Worm (Caenorhabditis elegans): Measurements from ENCODE around the gene W06D11.3.

Gene W06D11.3

DNA sequence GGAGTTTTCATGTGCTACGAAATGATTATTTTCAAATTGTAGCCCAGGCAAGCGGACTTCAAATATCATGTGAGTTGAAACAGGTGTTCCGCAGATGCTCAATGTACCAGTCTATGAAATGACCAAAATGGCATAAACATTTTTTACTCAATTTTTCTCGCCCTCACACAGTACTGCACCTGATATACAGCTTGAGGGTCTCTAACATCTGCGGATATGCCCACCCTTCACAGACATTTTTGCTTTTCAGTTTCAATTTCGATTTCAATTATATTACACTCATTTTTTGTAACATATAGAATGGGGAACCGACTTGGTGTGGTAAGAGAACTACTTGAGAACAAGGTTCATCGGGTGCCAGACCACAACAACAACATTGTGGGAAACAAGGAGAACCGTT, 48.2 kb downstream of the W06D11.3 start, which contains the start of gene F42F12.11:
TSS of gene F42F12.11 (plus strand) at position 301 of the 400 bp plus-strand sequence.
- TF ChIP-seq odd-2 (tag; optimal IDR thresholded peaks at IDR 0.05): no peak
- no peak for TF ChIP-seq pha-4 (tag; optimal IDR thresholded peaks at IDR 0.05)
- no peak for TF ChIP-seq sox-2 (GFP tag; IDR thresholded peaks at IDR 0.05)
- TF ChIP-seq dmd-4 (tag; optimal IDR thresholded peaks at IDR 0.05; ENCODE audit: borderline replicate concordance): no peak
- TF ChIP-seq ceh-48 (tag; optimal IDR thresholded peaks at IDR 0.05): no peak
- no peak for TF ChIP-seq gmeb-2 (tag; optimal IDR thresholded peaks at IDR 0.05)
- TF ChIP-seq ttx-3 (tag; optimal IDR thresholded peaks at IDR 0.05): no peak
- no peak for TF ChIP-seq pqm-1 (tag; optimal IDR thresholded peaks at IDR 0.05)
- no peak for TF ChIP-seq ceh-30 (tag; optimal IDR thresholded peaks at IDR 0.05)
- no peak for TF ChIP-seq zip-5 (tag; optimal IDR thresholded peaks at IDR 0.05)
- TF ChIP-seq pros-1 (tag; optimal IDR thresholded peaks at IDR 0.05): no peak
- no peak for TF ChIP-seq sdc-2 (tag; optimal IDR thresholded peaks at IDR 0.05)
- no peak for TF ChIP-seq che-1 (tag; optimal IDR thresholded peaks at IDR 0.05)

DNA sequence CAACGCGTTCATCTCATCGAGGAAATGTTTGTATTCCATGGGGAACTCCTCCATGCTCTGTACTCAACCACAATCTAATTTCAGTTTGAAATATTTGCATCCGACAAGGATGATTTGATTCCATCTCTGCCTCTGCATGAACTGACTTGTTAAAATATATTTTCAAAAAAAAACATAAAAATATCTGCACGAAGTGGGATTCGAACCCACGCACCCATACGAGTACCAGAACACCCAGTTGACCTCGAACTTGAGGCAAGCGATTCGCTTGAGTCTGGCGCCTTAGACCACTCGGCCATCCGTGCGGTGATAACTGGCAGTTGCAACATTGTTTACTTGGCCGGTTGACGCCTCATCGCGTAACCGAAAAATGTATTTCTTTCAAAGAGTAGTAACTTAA, 49.3 kb downstream of the W06D11.3 start:
- TF ChIP-seq sdc-2 (tag; optimal IDR thresholded peaks at IDR 0.05) (peak; percentile 63), elt-2 (tag; optimal IDR thresholded peaks at IDR 0.05) (peak; percentile 25), rnt-1 (tag; optimal IDR thresholded peaks at IDR 0.05) (no peak), Y22D7AL.16 (tag; optimal IDR thresholded peaks at IDR 0.05) (no peak), mec-3 (tag; optimal IDR thresholded peaks at IDR 0.05; ENCODE audit: borderline replicate concordance) (no peak), nfya-1 (tag; optimal IDR thresholded peaks at IDR 0.05) (no peak), ceh-48 (tag; optimal IDR thresholded peaks at IDR 0.05) (no peak), nhr-232 (tag; optimal IDR thresholded peaks at IDR 0.05) (peak; percentile 36), che-1 (tag; optimal IDR thresholded peaks at IDR 0.05) (peak; percentile 30), ceh-6 (GFP tag; optimal IDR thresholded peaks at IDR 0.05) (peak; percentile 31), hlh-6 (tag; optimal IDR thresholded peaks at IDR 0.05) (no peak), C38D4.7 (GFP tag; optimal IDR thresholded peaks at IDR 0.05) (no peak), elt-4 (tag; optimal IDR thresholded peaks at IDR 0.05) (no peak), lin-11 (tag; optimal IDR thresholded peaks at IDR 0.05) (no peak), ceh-30 (tag; optimal IDR thresholded peaks at IDR 0.05) (no peak), ceh-9 (tag; optimal IDR thresholded peaks at IDR 0.05) (no peak), ceh-24 (tag; optimal IDR thresholded peaks at IDR 0.05) (no peak), pha-4 (tag; optimal IDR thresholded peaks at IDR 0.05) (no peak), ceh-31 (tag; optimal IDR thresholded peaks at IDR 0.05) (no peak), unc-86 (tag; optimal IDR thresholded peaks at IDR 0.05) (no peak), pqm-1 (tag; optimal IDR thresholded peaks at IDR 0.05) (no peak), fkh-10 (GFP tag; optimal IDR thresholded peaks at IDR 0.05) (no peak), syd-9 (tag; optimal IDR thresholded peaks at IDR 0.05) (no peak), ceh-2 (tag; optimal IDR thresholded peaks at IDR 0.05) (no peak), ceh-14 (tag; optimal IDR thresholded peaks at IDR 0.05) (peak; percentile 3), pha-2 (tag; optimal IDR thresholded peaks at IDR 0.05) (no peak)

DNA sequence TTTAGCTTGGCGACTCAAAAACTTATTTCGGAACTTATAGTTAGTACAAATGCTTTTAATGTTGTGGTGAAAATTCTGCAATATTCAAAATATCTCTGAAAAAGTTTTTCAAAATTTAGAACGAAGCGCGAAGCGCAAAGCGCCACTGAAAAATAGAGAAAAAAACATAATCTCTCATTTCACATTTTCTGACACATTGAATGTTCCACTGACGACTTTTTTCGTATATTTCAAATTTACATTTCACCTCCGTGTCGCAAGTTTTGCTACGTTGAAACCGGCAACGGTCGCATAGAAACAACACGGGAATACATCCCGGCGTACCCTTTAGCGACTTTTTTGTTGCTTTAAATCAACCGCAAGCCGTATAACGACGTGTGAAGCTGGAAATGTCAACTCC, 49.8 kb downstream of the W06D11.3 start, which contains the start of gene F42F12.14:
TSS of gene F42F12.14 (plus strand) at position 301 of the 400 bp plus-strand sequence.
- TF ChIP-seq madf-2 (tag; optimal IDR thresholded peaks at IDR 0.05) (no peak), nhr-232 (tag; optimal IDR thresholded peaks at IDR 0.05) (no peak), lim-6 (tag; optimal IDR thresholded peaks at IDR 0.05) (no peak), Y22D7AL.16 (tag; optimal IDR thresholded peaks at IDR 0.05) (no peak), unc-42 (tag; optimal IDR thresholded peaks at IDR 0.05) (no peak), ceh-31 (tag; optimal IDR thresholded peaks at IDR 0.05) (no peak), ceh-2 (tag; optimal IDR thresholded peaks at IDR 0.05) (no peak), ets-4 (tag; optimal IDR thresholded peaks at IDR 0.05) (no peak), unc-3 (GFP tag; conservative IDR thresholded peaks at IDR 0.05) (no peak), unc-3 (tag; optimal IDR thresholded peaks at IDR 0.05) (no peak), pros-1 (tag; optimal IDR thresholded peaks at IDR 0.05) (no peak), che-1 (tag; optimal IDR thresholded peaks at IDR 0.05) (no peak)
